Worm (Caenorhabditis elegans) whole organism, dauer: ENCODE results near the gene F54D12.2.

Source experiments
- unc-62 ChIP-seq: sonication (generic microtip); optimal IDR thresholded peaks from 2 replicates; lab custom pipeline; 2017; ENCODE audit warnings: missing biosample characterization, missing genetic modification reagents, missing genetic modification characterization

F54D12.2 gene

DNA sequence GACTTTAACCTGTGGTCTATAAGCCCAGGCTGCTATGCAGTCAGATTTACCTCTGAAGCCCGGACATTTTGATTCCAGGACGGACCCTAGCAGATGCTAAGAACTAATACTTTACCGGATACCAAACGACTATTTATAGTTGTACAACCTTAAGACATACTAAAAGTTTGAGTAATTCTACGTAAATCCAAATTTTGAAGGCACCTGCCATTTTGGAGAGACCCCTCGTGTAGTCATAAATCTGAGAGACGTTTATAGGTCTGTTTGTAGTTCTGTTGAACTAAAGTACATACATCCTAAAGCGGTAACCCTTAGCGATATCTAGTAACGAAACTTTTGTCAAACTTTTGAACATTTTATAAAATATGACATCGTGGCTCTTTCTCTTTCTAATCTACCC is at the start of gene F54D12.2:
Gene F54D12.2, plus strand, starts transcription at position 301 of the 400 bp plus-strand sequence.
- TF ChIP-seq unc-62 (GFP tag; lab: Kevin White, UChicago), result no peak

DNA sequence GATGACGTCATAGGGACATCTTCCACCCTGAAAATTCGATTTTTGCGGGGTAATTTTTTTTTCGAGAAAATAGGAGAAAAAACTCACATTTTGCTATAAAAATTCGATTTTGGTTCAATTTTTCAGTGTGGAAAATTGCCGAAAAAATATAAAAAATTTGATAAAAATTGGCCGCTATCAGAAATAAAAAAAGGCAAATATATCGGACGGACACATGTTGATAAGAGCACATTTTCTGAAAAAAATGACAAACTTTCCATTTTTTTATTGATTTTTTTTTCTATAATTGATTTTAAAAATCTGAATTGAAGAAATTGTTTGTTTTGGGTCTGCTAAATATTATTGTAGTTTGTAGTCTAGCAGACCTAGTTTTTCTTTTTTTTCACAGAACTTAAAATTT is 43.0 kb upstream of the F54D12.2 start, which contains the start of gene C13A10.1:
Gene C13A10.1, minus strand, starts transcription at position 170 of the 400 bp plus-strand sequence.
- TF ChIP-seq unc-62 (GFP tag; lab: Kevin White, UChicago), result no peak

DNA sequence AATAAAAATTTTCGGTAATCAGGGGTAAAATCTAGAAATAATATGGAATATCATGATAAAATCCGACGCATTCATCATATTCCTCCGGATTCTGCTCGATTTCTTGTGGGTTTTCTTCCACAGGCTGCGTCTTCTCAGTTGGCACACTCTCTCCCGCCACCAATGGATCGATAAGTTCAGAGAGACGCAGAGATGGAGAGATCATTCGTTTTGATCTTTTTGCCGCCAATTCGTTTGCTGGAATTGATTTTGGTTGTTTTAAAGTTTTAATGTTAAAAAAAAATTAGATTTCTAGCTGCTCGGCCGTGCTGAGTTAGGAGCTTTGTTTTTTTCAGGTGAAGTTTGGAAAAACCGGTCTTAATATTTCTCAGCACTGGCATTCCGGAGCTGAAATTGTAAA is 41.2 kb upstream of the F54D12.2 start:
- no peak for TF ChIP-seq unc-62 (GFP tag; lab: Kevin White, UChicago)

DNA sequence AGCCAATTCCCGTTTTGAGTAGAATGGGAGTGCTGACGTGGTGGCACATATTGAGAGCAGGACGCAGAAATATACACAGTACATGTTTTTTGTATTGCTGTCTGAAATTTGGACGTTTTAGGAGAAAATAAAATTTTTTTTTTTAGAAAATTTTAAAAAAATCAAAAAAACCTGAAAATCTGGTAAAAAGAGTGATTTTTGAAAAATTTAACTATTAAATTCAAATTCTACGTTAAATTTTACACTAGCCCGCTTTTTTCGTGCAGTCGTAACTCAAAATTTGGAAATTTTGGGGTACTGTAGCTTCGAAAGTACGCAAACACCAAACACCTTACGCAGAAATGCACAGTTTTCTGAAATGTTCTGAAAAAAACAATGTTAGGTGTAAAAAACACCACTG is 40.6 kb upstream of the F54D12.2 start, which contains the start of gene C13A10.2:
Gene C13A10.2, minus strand, starts transcription at position 101 of the 400 bp plus-strand sequence.
- TF ChIP-seq unc-62 (GFP tag; lab: Kevin White, UChicago), result no peak

DNA sequence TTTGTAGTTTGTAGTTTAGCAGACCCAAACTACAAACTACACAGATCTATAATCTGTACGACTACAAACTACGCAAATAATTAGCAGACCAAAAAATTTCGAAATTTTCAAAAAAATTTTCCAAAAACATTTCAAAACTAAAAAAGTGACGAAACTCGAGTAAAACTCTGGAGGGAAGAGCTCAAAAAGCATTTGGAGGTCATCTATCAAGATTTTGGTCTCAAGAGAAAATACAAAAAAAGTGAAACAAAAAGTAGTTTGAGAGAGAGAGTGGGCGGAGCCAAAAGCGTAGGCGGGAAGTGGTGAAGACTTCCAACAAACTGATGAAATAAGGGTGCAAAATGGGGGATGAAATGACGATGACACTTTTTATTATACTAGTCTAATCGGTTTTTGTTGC is 38.2 kb upstream of the F54D12.2 start:
- TF ChIP-seq unc-62 (GFP tag; lab: Kevin White, UChicago), result no peak

DNA sequence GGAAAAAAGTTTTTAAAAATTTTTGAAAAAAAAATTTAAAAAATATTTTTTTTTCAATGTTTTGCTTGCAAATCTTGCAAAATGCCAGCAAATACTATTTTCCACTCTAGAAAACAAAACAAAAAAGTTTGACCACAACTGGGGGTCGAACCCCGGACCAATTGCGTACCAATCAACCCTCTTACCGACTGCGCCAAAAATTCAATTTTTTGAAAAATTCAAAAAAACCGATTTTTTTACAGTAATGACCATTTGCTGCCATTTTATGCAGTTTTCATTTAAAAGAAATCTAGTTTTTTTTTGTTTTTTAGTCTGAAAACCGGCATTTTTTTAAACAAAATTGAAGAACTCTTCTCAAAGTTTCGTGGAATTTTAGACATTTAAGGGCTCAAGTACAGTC is 36.1 kb upstream of the F54D12.2 start:
- no peak for TF ChIP-seq unc-62 (GFP tag; lab: Kevin White, UChicago)

ce11 chrII:1365985-1366384 is 32.5 kb upstream of the F54D12.2 start:
- TF ChIP-seq unc-62 (GFP tag; lab: Kevin White, UChicago), result no peak

ce11 chrII:1368756-1369155 is 29.7 kb upstream of the F54D12.2 start:
- TF ChIP-seq unc-62 (GFP tag; lab: Kevin White, UChicago), result no peak

- no peak for TF ChIP-seq unc-62 (GFP tag; lab: Kevin White, UChicago)
Observed at ce11 chrII:1369322-1369721, 29.2 kb upstream of the F54D12.2 start.

DNA sequence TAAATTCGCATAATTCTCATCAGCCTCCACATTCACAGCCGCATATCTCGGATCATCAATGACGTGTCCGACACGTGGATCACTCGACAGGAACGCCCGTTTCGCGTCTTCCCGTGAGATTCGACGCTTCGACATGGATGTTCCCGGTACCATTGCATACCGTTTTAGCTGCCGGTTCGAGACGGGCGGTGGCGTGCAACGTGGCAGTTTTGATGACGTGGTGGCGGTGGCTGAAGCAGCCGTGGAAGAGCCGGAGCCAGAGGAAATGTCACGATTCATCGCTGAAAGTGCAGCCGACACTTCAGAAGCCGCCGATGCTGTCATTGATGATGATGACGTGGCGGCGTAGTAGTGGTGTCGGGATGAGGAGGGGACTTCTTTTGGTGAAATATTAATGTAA is 27.0 kb upstream of the F54D12.2 start:
- no peak for TF ChIP-seq unc-62 (GFP tag; lab: Kevin White, UChicago)

ce11 chrII:1372138-1372537 is 26.4 kb upstream of the F54D12.2 start:
- no peak for TF ChIP-seq unc-62 (GFP tag; lab: Kevin White, UChicago)

DNA sequence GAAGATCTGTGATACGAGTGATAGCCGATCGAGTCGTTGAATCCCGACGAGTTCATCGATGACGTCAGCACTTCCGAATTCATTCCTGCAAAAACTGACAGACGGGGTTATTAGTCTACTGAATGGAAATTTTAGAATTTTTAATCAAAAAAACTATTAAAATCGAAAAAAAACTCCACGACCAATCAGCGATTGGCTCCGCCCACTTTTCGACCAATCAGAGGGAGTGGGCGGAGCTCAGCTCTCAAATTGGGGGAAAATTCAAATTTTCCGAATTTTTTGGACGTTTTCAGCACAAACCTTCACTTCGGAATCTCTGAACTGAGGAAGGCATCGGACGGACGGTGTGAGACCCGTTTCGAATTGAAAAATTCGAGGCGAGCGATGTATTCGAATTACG is 25.5 kb upstream of the F54D12.2 start:
- no peak for TF ChIP-seq unc-62 (GFP tag; lab: Kevin White, UChicago)

- no peak for TF ChIP-seq unc-62 (GFP tag; lab: Kevin White, UChicago)
Observed at ce11 chrII:1374486-1374885, 24.0 kb upstream of the F54D12.2 start.

ce11 chrII:1374889-1375288 is 23.6 kb upstream of the F54D12.2 start, which contains the start of gene rog-1:
rog-1 (minus strand) TSS chrII:1374989.
- no peak for TF ChIP-seq unc-62 (GFP tag; lab: Kevin White, UChicago)

ce11 chrII:1375627-1376026 is 22.9 kb upstream of the F54D12.2 start:
- TF ChIP-seq unc-62 (GFP tag; lab: Kevin White, UChicago), result no peak

DNA sequence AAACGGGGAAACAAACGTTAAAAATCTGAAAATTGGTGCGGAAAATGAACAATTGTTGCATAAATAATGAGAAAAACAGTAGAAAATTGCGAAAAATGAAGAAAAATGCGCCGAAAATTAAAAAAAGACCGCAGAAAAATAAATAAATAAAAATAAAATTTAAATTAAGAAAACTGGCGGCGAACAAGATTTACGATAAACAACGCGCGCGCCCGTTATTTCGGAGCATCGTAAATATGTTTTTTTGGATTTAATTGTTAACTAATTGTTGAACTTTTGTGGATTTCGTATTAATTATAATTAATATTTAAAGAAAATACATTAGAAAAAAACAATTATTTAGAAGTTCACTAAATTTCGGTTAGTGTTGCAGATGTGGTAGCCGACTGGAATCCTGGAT is 21.7 kb upstream of the F54D12.2 start:
- TF ChIP-seq unc-62 (GFP tag; lab: Kevin White, UChicago), result no peak

DNA sequence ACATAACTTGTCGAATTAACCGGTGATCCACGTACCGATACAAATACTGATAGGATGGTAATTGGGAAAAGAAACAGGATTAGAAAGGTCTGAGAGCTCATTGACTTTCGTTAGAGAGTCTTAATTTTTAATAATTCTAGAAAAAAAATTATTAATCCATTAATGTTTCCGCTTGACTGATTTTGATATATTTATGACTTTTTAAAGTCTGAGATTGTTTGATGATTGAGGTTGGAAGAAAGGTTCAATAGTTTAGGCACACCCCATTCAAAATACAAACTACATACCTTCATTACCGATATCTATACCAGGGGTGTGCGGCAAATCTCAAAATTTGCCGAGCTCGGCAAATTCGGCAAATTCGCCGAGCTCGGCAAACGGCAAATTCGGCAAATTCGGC is 20.2 kb upstream of the F54D12.2 start, which contains the start of gene F54D12.10:
Gene F54D12.10, minus strand, starts transcription at position 101 of the 400 bp plus-strand sequence.
- no peak for TF ChIP-seq unc-62 (GFP tag; lab: Kevin White, UChicago)

ce11 chrII:1381618-1382017 is 16.9 kb upstream of the F54D12.2 start, which contains the start of gene F54D12.9:
F54D12.9 (minus strand) TSS chrII:1381718.
- TF ChIP-seq unc-62 (GFP tag; lab: Kevin White, UChicago), result no peak
